Worm (Caenorhabditis elegans) whole organism, L1 larva: ENCODE results near the gene ell-1.
A peak's percentile ranks its signal among the peaks of the same experiment; 100 is the strongest.

Experiments
- C04F5.9 ChIP-seq: sonication (generic microtip); optimal IDR thresholded peaks from 2 replicates; lab custom pipeline; 2016; ENCODE audit warnings: missing genetic modification characterization, missing compliant biosample characterization
- Y116A8C.19 ChIP-seq: sonication (generic microtip); optimal IDR thresholded peaks from 2 replicates; lab custom pipeline; 2016; ENCODE audit warnings: missing compliant biosample characterization, missing genetic modification characterization, borderline replicate concordance
- aha-1 ChIP-seq: fragments of 150-350 bp; optimal IDR thresholded peaks from 2 replicates; lab custom pipeline; 2014; ENCODE audit warnings: missing biosample characterization, missing genetic modification characterization
- blmp-1 ChIP-seq: fragments of 150-350 bp; optimal IDR thresholded peaks from 2 replicates; lab custom pipeline; 2014; ENCODE audit warnings: missing biosample characterization, missing genetic modification characterization
- dpl-1 ChIP-seq, 3 experiments: fragments of 150-350 bp in 2 of 3; sonication (generic microtip) in 1 of 3; optimal IDR thresholded peaks; 2 replicates each; lab custom pipeline; 2014 to 2017; ENCODE audit warnings: missing biosample characterization in 3 of 3, missing genetic modification characterization in 3 of 3, missing genetic modification reagents in 3 of 3
- dsc-1 ChIP-seq: sonication (generic microtip); optimal IDR thresholded peaks from 2 replicates; lab custom pipeline; 2016; ENCODE audit warnings: mild to moderate bottlenecking, missing genetic modification characterization, missing compliant biosample characterization
- elt-2 ChIP-seq: sonication (generic microtip); optimal IDR thresholded peaks from 2 replicates; lab custom pipeline; 2016; ENCODE audit warnings: missing genetic modification characterization, mild to moderate bottlenecking, inconsistent platforms, missing compliant biosample characterization, missing genetic modification reagents
- ets-5 ChIP-seq: fragments of 200-800 bp; sonication (Bioruptor generic); IDR thresholded peaks from 2 replicates; pipeline ENCODE4 v1.3.6; 2022; ENCODE audit warnings: missing genetic modification characterization, missing compliant biosample characterization
- fkh-10 ChIP-seq: sonication (generic microtip); optimal IDR thresholded peaks from 2 replicates; lab custom pipeline; 2017; ENCODE audit warnings: missing biosample characterization, missing genetic modification reagents, missing genetic modification characterization
- fkh-4 ChIP-seq: sonication (generic microtip); optimal IDR thresholded peaks from 2 replicates; lab custom pipeline; 2016; ENCODE audit warnings: missing compliant biosample characterization, missing genetic modification characterization, borderline replicate concordance
- fos-1 ChIP-seq: fragments of 150-350 bp; optimal IDR thresholded peaks from 2 replicates; lab custom pipeline; 2014; ENCODE audit warnings: missing biosample characterization, missing genetic modification characterization
- hlh-17 ChIP-seq: fragments of 200-800 bp; sonication (Bioruptor generic); optimal IDR thresholded peaks from 2 replicates; lab custom pipeline; 2018; ENCODE audit warnings: missing genetic modification characterization, mild to moderate bottlenecking, missing compliant biosample characterization, moderate library complexity, borderline replicate concordance
- isw-1 ChIP-seq: fragments of 200-800 bp; sonication (Bioruptor generic); IDR thresholded peaks from 2 replicates; pipeline ENCODE4 v1.3.6; 2022; ENCODE audit warnings: missing genetic modification characterization, missing compliant biosample characterization
- jun-1 ChIP-seq: fragments of 150-350 bp; optimal IDR thresholded peaks from 2 replicates; lab custom pipeline; 2014; ENCODE audit warnings: missing biosample characterization, missing genetic modification reagents, missing genetic modification characterization
- lin-15B ChIP-seq: fragments of 150-350 bp; sonication (generic microtip); optimal IDR thresholded peaks from 3 replicates; lab custom pipeline; 2014; ENCODE audit warnings: missing biosample characterization, missing genetic modification characterization
- lin-35 ChIP-seq, 2 experiments: fragments of 150-350 bp; optimal IDR thresholded peaks; 2 replicates each; lab custom pipeline; 2014; ENCODE audit warnings: missing biosample characterization in 2 of 2, missing genetic modification characterization in 2 of 2, missing genetic modification reagents in 2 of 2
- lin-39 ChIP-seq: fragments of 150-350 bp; optimal IDR thresholded peaks from 2 replicates; lab custom pipeline; 2014; ENCODE audit warnings: missing biosample characterization, missing genetic modification reagents, missing genetic modification characterization
- lir-3 ChIP-seq: sonication (generic microtip); optimal IDR thresholded peaks from 2 replicates; lab custom pipeline; 2016; ENCODE audit warnings: mild to moderate bottlenecking, missing genetic modification characterization, moderate library complexity, missing compliant biosample characterization; ENCODE audit not compliant: poor library complexity
- lsy-2 ChIP-seq, 2 experiments: fragments of 150-350 bp; optimal IDR thresholded peaks; 2 replicates each; lab custom pipeline; 2014; ENCODE audit warnings: missing biosample characterization in 2 of 2, missing genetic modification characterization in 2 of 2
- mef-2 ChIP-seq: fragments of 150-350 bp; optimal IDR thresholded peaks from 2 replicates; lab custom pipeline; 2014; ENCODE audit warnings: missing biosample characterization, missing genetic modification characterization
- mep-1 ChIP-seq: fragments of 150-350 bp; optimal IDR thresholded peaks from 2 replicates; lab custom pipeline; 2014; ENCODE audit warnings: missing biosample characterization, missing genetic modification characterization
- nhr-11 ChIP-seq: fragments of 150-350 bp; optimal IDR thresholded peaks from 2 replicates; lab custom pipeline; 2014; ENCODE audit warnings: missing biosample characterization, missing genetic modification characterization
- nhr-19 ChIP-seq: fragments of 200-800 bp; sonication (Bioruptor generic); conservative IDR thresholded peaks from 2 replicates; pipeline ENCODE4 v1.3.6; 2022; ENCODE audit warnings: missing genetic modification characterization, missing compliant biosample characterization
- nhr-20 ChIP-seq: sonication (generic microtip); optimal IDR thresholded peaks from 2 replicates; lab custom pipeline; 2016; ENCODE audit warnings: mild to moderate bottlenecking, missing genetic modification characterization, missing compliant biosample characterization
- nhr-237 ChIP-seq: fragments of 150-350 bp; optimal IDR thresholded peaks from 2 replicates; lab custom pipeline; 2014; ENCODE audit warnings: missing biosample characterization, missing genetic modification characterization
- nhr-47 ChIP-seq: sonication (generic microtip); optimal IDR thresholded peaks from 2 replicates; lab custom pipeline; 2016; ENCODE audit warnings: mild to moderate bottlenecking, missing genetic modification characterization, moderate library complexity, missing compliant biosample characterization
- nhr-71 ChIP-seq: sonication (generic microtip); optimal IDR thresholded peaks from 2 replicates; lab custom pipeline; 2016; ENCODE audit warnings: mild to moderate bottlenecking, missing genetic modification characterization, moderate library complexity, missing compliant biosample characterization
- nhr-76 ChIP-seq: sonication (generic microtip); optimal IDR thresholded peaks from 2 replicates; lab custom pipeline; 2017; ENCODE audit warnings: missing biosample characterization, missing genetic modification characterization
- nhr-77 ChIP-seq: fragments of 150-350 bp; optimal IDR thresholded peaks from 2 replicates; lab custom pipeline; 2014; ENCODE audit warnings: missing biosample characterization, missing genetic modification characterization
- nhr-84 ChIP-seq: sonication (generic microtip); optimal IDR thresholded peaks from 2 replicates; lab custom pipeline; 2017; ENCODE audit warnings: missing biosample characterization, missing genetic modification characterization
- pag-3 ChIP-seq: sonication (generic microtip); optimal IDR thresholded peaks from 2 replicates; lab custom pipeline; 2017; ENCODE audit warnings: missing genetic modification characterization, mild to moderate bottlenecking, missing compliant biosample characterization, antibody characterized with exemption, borderline replicate concordance; ENCODE audit not compliant: insufficient read depth
- pqm-1 ChIP-seq: sonication (generic microtip); optimal IDR thresholded peaks from 3 replicates; lab custom pipeline; 2017; ENCODE audit warnings: missing biosample characterization, missing genetic modification characterization
- skn-1 ChIP-seq: fragments of 150-350 bp; optimal IDR thresholded peaks from 2 replicates; lab custom pipeline; 2014; ENCODE audit warnings: missing biosample characterization, missing genetic modification characterization
- snpc-4 ChIP-seq: fragments of 150-350 bp; optimal IDR thresholded peaks from 2 replicates; lab custom pipeline; 2014; ENCODE audit warnings: missing biosample characterization, missing genetic modification characterization
- sox-4 ChIP-seq: sonication (generic microtip); optimal IDR thresholded peaks from 2 replicates; lab custom pipeline; 2016; ENCODE audit warnings: missing genetic modification characterization, missing compliant biosample characterization
- sptf-1 ChIP-seq: fragments of 150-350 bp; optimal IDR thresholded peaks from 2 replicates; lab custom pipeline; 2014; ENCODE audit warnings: missing biosample characterization, missing genetic modification characterization
- sup-37 ChIP-seq: fragments of 200-800 bp; sonication (Bioruptor generic); optimal IDR thresholded peaks from 2 replicates; lab custom pipeline; 2018; ENCODE audit warnings: mild to moderate bottlenecking, missing genetic modification characterization, missing compliant biosample characterization
- swsn-7 ChIP-seq: sonication (generic microtip); optimal IDR thresholded peaks from 2 replicates; lab custom pipeline; 2016; ENCODE audit warnings: missing genetic modification characterization, missing compliant biosample characterization
- tbx-2 ChIP-seq: sonication (generic microtip); optimal IDR thresholded peaks from 2 replicates; lab custom pipeline; 2016; ENCODE audit warnings: missing genetic modification characterization, missing compliant biosample characterization
- unc-130 ChIP-seq: fragments of 150-350 bp; optimal IDR thresholded peaks from 2 replicates; lab custom pipeline; 2017; ENCODE audit warnings: missing biosample characterization, missing genetic modification characterization, inconsistent platforms
- unc-30 ChIP-seq: sonication (generic microtip); optimal IDR thresholded peaks from 2 replicates; lab custom pipeline; 2017; ENCODE audit warnings: missing biosample characterization, missing genetic modification characterization
- unc-62 ChIP-seq: fragments of 150-350 bp; optimal IDR thresholded peaks from 2 replicates; lab custom pipeline; 2014; ENCODE audit warnings: missing biosample characterization, missing genetic modification reagents, missing genetic modification characterization
- zag-1 ChIP-seq: fragments of 150-350 bp; optimal IDR thresholded peaks from 2 replicates; lab custom pipeline; 2014; ENCODE audit warnings: missing biosample characterization, missing genetic modification characterization
- zip-4 ChIP-seq: fragments of 200-800 bp; sonication (Bioruptor generic); optimal IDR thresholded peaks from 2 replicates; lab custom pipeline; 2018; ENCODE audit warnings: mild to moderate bottlenecking, missing genetic modification characterization, moderate library complexity, missing compliant biosample characterization
- ztf-11 ChIP-seq, 2 experiments: sonication (generic microtip); optimal IDR thresholded peaks; 2 replicates each; lab custom pipeline; 2016 to 2017; ENCODE audit warnings: missing genetic modification characterization in 2 of 2, missing biosample characterization in 1 of 2, missing compliant biosample characterization in 1 of 2
- ztf-4 ChIP-seq: fragments of 150-350 bp; optimal IDR thresholded peaks from 2 replicates; lab custom pipeline; 2014; ENCODE audit warnings: missing biosample characterization, missing genetic modification characterization

ell-1 gene

ce11 chrIV:4360497-4360896, 33.7 kb upstream of the ell-1 start, which contains the start of gene F55F10.1 (continued):
- TF ChIP-seq pqm-1 (tag; lab: Kevin White, UChicago) (no peak), elt-2 (tag; lab: Kevin White, UChicago) (peak; percentile 25), swsn-7 (tag; lab: Kevin White, UChicago) (peak; percentile 80), dsc-1 (tag; lab: Kevin White, UChicago) (no peak), Y116A8C.19 (tag; lab: Kevin White, UChicago) (no peak), nhr-19 (GFP tag; lab: Robert Waterston, UW) (peak; percentile 65), nhr-77 (tag; lab: Kevin White, UChicago) (no peak), fkh-4 (tag; lab: Kevin White, UChicago) (no peak), dpl-1 (GFP tag; optimal IDR thresholded peaks at IDR 0.05; lab: Kevin White, UChicago) (peak; percentile 76 to 84 (median 83)), unc-62 (no peak), skn-1 (tag; lab: Kevin White, UChicago) (peak; percentile 60), nhr-84 (no peak), sup-37 (GFP tag; lab: Kevin White, UChicago) (no peak), nhr-76 (tag; lab: Kevin White, UChicago) (no peak), lin-15B (tag; lab: Kevin White, UChicago) (peak; percentile 8)

ce11 chrIV:4369116-4369515, 25.1 kb upstream of the ell-1 start:
- no peak for TF ChIP-seq lir-3 (tag; lab: Kevin White, UChicago)
- no peak for TF ChIP-seq zip-4 (GFP tag; lab: Kevin White, UChicago)
- TF ChIP-seq unc-130 (tag; lab: Kevin White, UChicago): no peak
- no peak for TF ChIP-seq fkh-10 (GFP tag; lab: Kevin White, UChicago)
- no peak for TF ChIP-seq lin-15B (tag; lab: Kevin White, UChicago)
- no peak for TF ChIP-seq ztf-11 (tag; optimal IDR thresholded peaks at IDR 0.05; lab: Kevin White, UChicago)

- TF ChIP-seq nhr-237 (no peak), hlh-17 (GFP tag; lab: Kevin White, UChicago) (no peak), lin-39 (tag; lab: Kevin White, UChicago) (no peak), elt-2 (tag; lab: Kevin White, UChicago) (peak; percentile 40)
Observed at ce11 chrIV:4386351-4386750, 7.9 kb upstream of the ell-1 start, which contains the start of gene tald-1. TSS of gene tald-1 (plus strand) at chrIV:4386651.

- TF ChIP-seq Y116A8C.19 (tag; lab: Kevin White, UChicago): no peak
- TF ChIP-seq ets-5 (GFP tag; lab: Robert Waterston, UW): no peak
- no peak for TF ChIP-seq pag-3 (tag; lab: Kevin White, UChicago)
- TF ChIP-seq mef-2: no peak
- TF ChIP-seq aha-1 (tag; lab: Kevin White, UChicago): no peak
- TF ChIP-seq nhr-19 (GFP tag; lab: Robert Waterston, UW): peak; percentile 98
- peak; percentile 94 for TF ChIP-seq dsc-1 (tag; lab: Kevin White, UChicago)
- TF ChIP-seq unc-30 (tag; lab: Kevin White, UChicago): no peak
- TF ChIP-seq nhr-11 (tag; lab: Kevin White, UChicago): peak; percentile 65
- peak; percentile 90 for TF ChIP-seq C04F5.9 (tag; lab: Kevin White, UChicago)
- peak; percentile 98 for TF ChIP-seq nhr-71
- TF ChIP-seq zag-1 (tag; lab: Kevin White, UChicago): no peak
- TF ChIP-seq sup-37 (GFP tag; lab: Kevin White, UChicago): peak; percentile 83
- no peak for TF ChIP-seq nhr-76 (tag; lab: Kevin White, UChicago)
- TF ChIP-seq nhr-47 (tag; lab: Kevin White, UChicago): peak; percentile 98
- peak; percentile 82 for TF ChIP-seq jun-1 (tag; lab: Kevin White, UChicago)
- peak; percentile 77 for TF ChIP-seq sox-4
- TF ChIP-seq ztf-4: peak; percentile 89
- TF ChIP-seq tbx-2 (tag; lab: Kevin White, UChicago): peak; percentile 95
- TF ChIP-seq blmp-1 (tag; lab: Kevin White, UChicago): peak; percentile 53
- TF ChIP-seq lin-35 (GFP tag; optimal IDR thresholded peaks at IDR 0.05; lab: Kevin White, UChicago): peak; percentile 94 to 97
- peak; percentile 94 to 95 for TF ChIP-seq lsy-2 (tag; optimal IDR thresholded peaks at IDR 0.05; lab: Kevin White, UChicago)
- TF ChIP-seq fos-1: peak; percentile 75
- TF ChIP-seq dpl-1 (GFP tag; optimal IDR thresholded peaks at IDR 0.05; lab: Kevin White, UChicago): peak; percentile 94 to 95 (median 95)
- peak; percentile 95 for TF ChIP-seq nhr-20 (tag; lab: Kevin White, UChicago)
- peak; percentile 88 for TF ChIP-seq zip-4 (GFP tag; lab: Kevin White, UChicago)
- no peak for TF ChIP-seq sptf-1 (tag; lab: Kevin White, UChicago)
- TF ChIP-seq mep-1 (tag; lab: Kevin White, UChicago): peak; percentile 87
- TF ChIP-seq snpc-4 (tag; lab: Kevin White, UChicago): peak; percentile 53
- TF ChIP-seq isw-1 (GFP tag; lab: Robert Waterston, UW): peak; percentile 99
Observed at ce11 chrIV:4390438-4390894, 3.7 kb upstream of the ell-1 start, which contains the start of the genes rpl-7A and set-21. TSS of gene rpl-7A (minus strand) at chrIV:4390590. TSS of gene set-21 (plus strand) at chrIV:4390844.
